Worm (Caenorhabditis elegans) whole organism, L1 larva: ENCODE results near the gene F57G12.2.
A peak's percentile ranks its signal among the peaks of the same experiment; 100 is the strongest.

Experiments
- C16A3.4 ChIP-seq: fragments of 150-350 bp; optimal IDR thresholded peaks from 2 replicates; lab custom pipeline; 2014; ENCODE audit warnings: missing biosample characterization, missing genetic modification characterization
- C34B4.2 ChIP-seq: sonication (generic microtip); optimal IDR thresholded peaks from 2 replicates; lab custom pipeline; 2017; ENCODE audit warnings: mild to moderate bottlenecking, missing genetic modification characterization, missing compliant biosample characterization
- Y116A8C.19 ChIP-seq: sonication (generic microtip); optimal IDR thresholded peaks from 2 replicates; lab custom pipeline; 2016; ENCODE audit warnings: missing compliant biosample characterization, missing genetic modification characterization, borderline replicate concordance
- aly-2 ChIP-seq: fragments of 150-350 bp; optimal IDR thresholded peaks from 2 replicates; lab custom pipeline; 2014; ENCODE audit warnings: missing biosample characterization, missing genetic modification characterization
- blmp-1 ChIP-seq: fragments of 150-350 bp; optimal IDR thresholded peaks from 2 replicates; lab custom pipeline; 2014; ENCODE audit warnings: missing biosample characterization, missing genetic modification characterization
- ceh-63 ChIP-seq: fragments of 200-800 bp; sonication (Bioruptor generic); optimal IDR thresholded peaks from 2 replicates; lab custom pipeline; 2018; ENCODE audit warnings: mild to moderate bottlenecking, missing genetic modification characterization, missing compliant biosample characterization
- ceh-82 ChIP-seq, 3 experiments: fragments of 150-350 bp in 1 of 3; sonication (generic microtip) in 2 of 3; optimal IDR thresholded peaks; 2 replicates each; lab custom pipeline; 2014 to 2017; ENCODE audit warnings: missing biosample characterization in 3 of 3, missing genetic modification characterization in 3 of 3
- ces-1 ChIP-seq: fragments of 150-350 bp; optimal IDR thresholded peaks from 2 replicates; lab custom pipeline; 2014; ENCODE audit warnings: missing biosample characterization, missing genetic modification reagents, missing genetic modification characterization
- dpl-1 ChIP-seq, 3 experiments: fragments of 150-350 bp in 2 of 3; sonication (generic microtip) in 1 of 3; optimal IDR thresholded peaks; 2 replicates each; lab custom pipeline; 2014 to 2017; ENCODE audit warnings: missing biosample characterization in 3 of 3, missing genetic modification characterization in 3 of 3, missing genetic modification reagents in 3 of 3
- dsc-1 ChIP-seq: sonication (generic microtip); optimal IDR thresholded peaks from 2 replicates; lab custom pipeline; 2016; ENCODE audit warnings: mild to moderate bottlenecking, missing genetic modification characterization, missing compliant biosample characterization
- efl-1 ChIP-seq, 4 experiments: fragments of 150-350 bp; optimal IDR thresholded peaks in 3 of 4; peaks in 1 of 4; 1 replicate in 1 of 4; 2 replicates in 3 of 4; lab custom pipeline; 2014; ENCODE audit warnings: missing biosample characterization in 2 of 4, missing genetic modification characterization in 2 of 4, missing genetic modification reagents in 2 of 4
- egl-27 ChIP-seq, 2 experiments: fragments of 150-350 bp in 1 of 2; sonication (generic microtip); optimal IDR thresholded peaks; 3 replicates each; lab custom pipeline; 2017 to 2018; ENCODE audit warnings: missing biosample characterization in 2 of 2, missing genetic modification characterization in 2 of 2, missing genetic modification reagents in 2 of 2
- elt-2 ChIP-seq: sonication (generic microtip); optimal IDR thresholded peaks from 2 replicates; lab custom pipeline; 2016; ENCODE audit warnings: missing genetic modification characterization, mild to moderate bottlenecking, inconsistent platforms, missing compliant biosample characterization, missing genetic modification reagents
- fkh-8 ChIP-seq: sonication (generic microtip); optimal IDR thresholded peaks from 2 replicates; lab custom pipeline; 2016; ENCODE audit warnings: mild to moderate bottlenecking, missing genetic modification characterization, missing compliant biosample characterization
- fos-1 ChIP-seq: fragments of 150-350 bp; optimal IDR thresholded peaks from 2 replicates; lab custom pipeline; 2014; ENCODE audit warnings: missing biosample characterization, missing genetic modification characterization
- grh-1 ChIP-seq: fragments of 200-800 bp; sonication (Bioruptor generic); IDR thresholded peaks from 2 replicates; pipeline ENCODE4 v1.3.6; 2022; ENCODE audit warnings: missing genetic modification reagents, missing genetic modification characterization, missing compliant biosample characterization
- hlh-17 ChIP-seq: fragments of 200-800 bp; sonication (Bioruptor generic); optimal IDR thresholded peaks from 2 replicates; lab custom pipeline; 2018; ENCODE audit warnings: missing genetic modification characterization, mild to moderate bottlenecking, missing compliant biosample characterization, moderate library complexity, borderline replicate concordance
- jun-1 ChIP-seq: fragments of 150-350 bp; optimal IDR thresholded peaks from 2 replicates; lab custom pipeline; 2014; ENCODE audit warnings: missing biosample characterization, missing genetic modification reagents, missing genetic modification characterization
- lin-13 ChIP-seq: fragments of 150-350 bp; optimal IDR thresholded peaks from 2 replicates; lab custom pipeline; 2014; ENCODE audit warnings: missing biosample characterization, missing genetic modification reagents, missing genetic modification characterization
- lin-14 ChIP-seq: fragments of 200-800 bp; sonication (Bioruptor generic); optimal IDR thresholded peaks from 2 replicates; lab custom pipeline; 2018; ENCODE audit warnings: mild to moderate bottlenecking, missing genetic modification characterization, moderate library complexity, missing compliant biosample characterization
- lir-3 ChIP-seq: sonication (generic microtip); optimal IDR thresholded peaks from 2 replicates; lab custom pipeline; 2016; ENCODE audit warnings: mild to moderate bottlenecking, missing genetic modification characterization, moderate library complexity, missing compliant biosample characterization; ENCODE audit not compliant: poor library complexity
- lsy-2 ChIP-seq, 2 experiments: fragments of 150-350 bp; optimal IDR thresholded peaks; 2 replicates each; lab custom pipeline; 2014; ENCODE audit warnings: missing biosample characterization in 2 of 2, missing genetic modification characterization in 2 of 2
- mab-9 ChIP-seq: fragments of 200-800 bp; sonication (Bioruptor generic); IDR thresholded peaks from 2 replicates; pipeline ENCODE4 v1.3.6; 2022; ENCODE audit warnings: missing genetic modification reagents, missing genetic modification characterization, missing compliant biosample characterization
- mdl-1 ChIP-seq, 2 experiments: fragments of 150-350 bp; optimal IDR thresholded peaks; 2 replicates each; lab custom pipeline; 2014 to 2017; ENCODE audit warnings: missing biosample characterization in 2 of 2, missing genetic modification characterization in 2 of 2, inconsistent platforms in 1 of 2
- mef-2 ChIP-seq: fragments of 150-350 bp; optimal IDR thresholded peaks from 2 replicates; lab custom pipeline; 2014; ENCODE audit warnings: missing biosample characterization, missing genetic modification characterization
- nhr-11 ChIP-seq: fragments of 150-350 bp; optimal IDR thresholded peaks from 2 replicates; lab custom pipeline; 2014; ENCODE audit warnings: missing biosample characterization, missing genetic modification characterization
- nhr-12 ChIP-seq: sonication (generic microtip); optimal IDR thresholded peaks from 2 replicates; lab custom pipeline; 2017; ENCODE audit warnings: missing biosample characterization, missing genetic modification characterization
- nhr-28 ChIP-seq: fragments of 150-350 bp; optimal IDR thresholded peaks from 2 replicates; lab custom pipeline; 2014; ENCODE audit warnings: missing biosample characterization, missing genetic modification characterization
- nhr-76 ChIP-seq: sonication (generic microtip); optimal IDR thresholded peaks from 2 replicates; lab custom pipeline; 2017; ENCODE audit warnings: missing biosample characterization, missing genetic modification characterization
- nhr-84 ChIP-seq: sonication (generic microtip); optimal IDR thresholded peaks from 2 replicates; lab custom pipeline; 2017; ENCODE audit warnings: missing biosample characterization, missing genetic modification characterization
- nhr-85 ChIP-seq: sonication (generic microtip); peaks from one replicate; lab custom pipeline; 2016; ENCODE audit warnings: missing genetic modification characterization, inconsistent platforms, missing compliant biosample characterization
- nhr-90 ChIP-seq: sonication (generic microtip); optimal IDR thresholded peaks from 2 replicates; lab custom pipeline; 2016; ENCODE audit warnings: mild to moderate bottlenecking, missing genetic modification characterization, missing compliant biosample characterization; ENCODE audit not compliant: poor library complexity
- pag-3 ChIP-seq: sonication (generic microtip); optimal IDR thresholded peaks from 2 replicates; lab custom pipeline; 2017; ENCODE audit warnings: missing genetic modification characterization, mild to moderate bottlenecking, missing compliant biosample characterization, antibody characterized with exemption, borderline replicate concordance; ENCODE audit not compliant: insufficient read depth
- pax-3 ChIP-seq: fragments of 200-800 bp; sonication (Bioruptor generic); optimal IDR thresholded peaks from 2 replicates; lab custom pipeline; 2018; ENCODE audit warnings: mild to moderate bottlenecking, missing genetic modification characterization, moderate library complexity, missing compliant biosample characterization
- skn-1 ChIP-seq: fragments of 150-350 bp; optimal IDR thresholded peaks from 2 replicates; lab custom pipeline; 2014; ENCODE audit warnings: missing biosample characterization, missing genetic modification characterization
- sup-37 ChIP-seq: fragments of 200-800 bp; sonication (Bioruptor generic); optimal IDR thresholded peaks from 2 replicates; lab custom pipeline; 2018; ENCODE audit warnings: mild to moderate bottlenecking, missing genetic modification characterization, missing compliant biosample characterization
- swsn-7 ChIP-seq: sonication (generic microtip); optimal IDR thresholded peaks from 2 replicates; lab custom pipeline; 2016; ENCODE audit warnings: missing genetic modification characterization, missing compliant biosample characterization
- tbx-2 ChIP-seq: sonication (generic microtip); optimal IDR thresholded peaks from 2 replicates; lab custom pipeline; 2016; ENCODE audit warnings: missing genetic modification characterization, missing compliant biosample characterization
- tlp-1 ChIP-seq: fragments of 150-350 bp; optimal IDR thresholded peaks from 2 replicates; lab custom pipeline; 2014; ENCODE audit warnings: missing biosample characterization, missing genetic modification characterization
- unc-62 ChIP-seq: fragments of 150-350 bp; optimal IDR thresholded peaks from 2 replicates; lab custom pipeline; 2014; ENCODE audit warnings: missing biosample characterization, missing genetic modification reagents, missing genetic modification characterization
- unc-86 ChIP-seq: sonication (generic microtip); optimal IDR thresholded peaks from 2 replicates; lab custom pipeline; 2016; ENCODE audit warnings: missing genetic modification characterization, missing compliant biosample characterization
- xbp-1 ChIP-seq: sonication (generic microtip); optimal IDR thresholded peaks from 2 replicates; lab custom pipeline; 2016; ENCODE audit warnings: missing genetic modification characterization, missing compliant biosample characterization
- zag-1 ChIP-seq: fragments of 150-350 bp; optimal IDR thresholded peaks from 2 replicates; lab custom pipeline; 2014; ENCODE audit warnings: missing biosample characterization, missing genetic modification characterization

Gene F57G12.2

DNA sequence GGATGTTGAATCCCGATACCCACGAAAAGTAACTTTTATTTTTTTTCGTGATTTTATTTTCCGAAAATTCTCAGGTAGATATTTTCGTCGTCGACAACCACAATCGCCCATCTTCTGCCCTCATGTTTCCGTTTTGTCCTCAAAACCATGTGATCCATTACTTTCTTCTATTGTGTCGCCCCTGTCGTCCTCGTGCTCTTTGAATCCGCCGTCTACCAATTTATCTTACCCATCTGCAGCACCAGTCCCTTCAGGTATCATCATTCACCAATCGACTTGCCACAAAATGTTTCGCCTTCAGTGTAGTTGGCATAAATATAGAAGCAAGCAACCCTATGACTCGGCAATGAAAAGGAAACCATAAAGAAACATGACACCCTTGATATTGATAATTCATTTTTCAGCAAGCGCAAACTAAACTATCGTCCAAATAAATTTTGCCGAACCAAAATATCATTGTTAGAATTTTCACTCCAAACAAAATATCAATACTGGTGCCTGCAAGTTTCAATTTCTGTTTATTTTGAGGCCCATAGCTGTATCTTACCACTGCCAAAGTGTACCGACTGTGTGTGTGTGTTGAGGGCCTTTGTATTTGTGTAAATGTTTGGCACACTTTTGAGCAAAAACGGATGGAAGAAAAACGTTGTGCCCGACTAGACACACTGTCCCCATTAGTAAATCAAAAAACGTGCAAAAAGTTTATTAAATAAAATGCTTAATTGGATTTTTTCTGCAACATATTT is 8.0 kb upstream of the F57G12.2 start (continued):
- TF ChIP-seq nhr-12 (tag; lab: Kevin White, UChicago) (no peak), skn-1 (tag; lab: Kevin White, UChicago) (no peak), nhr-90 (tag; lab: Kevin White, UChicago) (peak; percentile 6)

DNA sequence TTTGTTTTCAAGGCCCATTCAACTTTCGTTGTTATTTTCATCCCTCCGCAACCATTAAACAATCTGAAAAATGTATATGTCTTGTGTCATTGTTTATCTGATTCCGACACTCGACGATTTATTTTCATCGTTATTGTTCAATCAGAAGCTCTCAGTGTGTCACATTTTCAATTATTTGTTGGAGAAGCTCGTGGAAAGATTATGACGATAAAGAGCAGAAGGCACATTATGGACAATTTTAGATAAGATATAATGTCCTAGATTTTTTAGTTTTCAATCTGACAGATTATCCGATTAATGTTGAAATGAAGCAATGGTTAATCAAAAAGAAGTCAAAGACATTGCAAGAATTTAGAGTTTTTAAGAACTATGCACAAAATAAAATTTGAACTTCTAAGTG is 5.1 kb upstream of the F57G12.2 start:
- TF ChIP-seq dsc-1 (peak; percentile 30), pax-3 (no peak)

DNA sequence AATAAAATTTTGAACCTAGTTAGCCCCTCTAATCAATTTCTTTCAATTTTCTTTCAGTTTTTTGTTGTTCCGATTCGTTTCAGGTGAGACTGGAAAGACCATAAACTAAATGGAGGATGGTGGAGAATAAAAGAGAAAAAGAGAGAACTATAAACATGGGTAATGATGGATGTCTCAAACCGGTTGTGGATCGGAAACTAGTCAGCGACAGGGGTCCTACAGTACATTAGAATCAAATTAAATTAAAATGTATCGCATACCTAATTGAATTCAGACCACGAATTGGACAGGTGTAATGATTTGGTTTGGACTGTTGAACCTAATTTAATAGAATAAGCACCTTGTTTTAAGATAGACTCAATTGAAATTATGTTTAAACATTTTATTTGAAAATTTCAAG is 4.2 kb upstream of the F57G12.2 start:
- TF ChIP-seq lin-14 (GFP tag; lab: Kevin White, UChicago) (peak; percentile 25), blmp-1 (tag; lab: Kevin White, UChicago) (peak; percentile 15), nhr-85 (tag; lab: Kevin White, UChicago) (peak; percentile 86), lir-3 (no peak), lsy-2 (tag; optimal IDR thresholded peaks at IDR 0.05; lab: Kevin White, UChicago) (peak in 1 of 2 experiments; percentile 22), tlp-1 (no peak), grh-1 (GFP tag; lab: Robert Waterston, UW) (peak; percentile 87)
- TF ChIP-seq, all 84 proteins: peak for 5

DNA sequence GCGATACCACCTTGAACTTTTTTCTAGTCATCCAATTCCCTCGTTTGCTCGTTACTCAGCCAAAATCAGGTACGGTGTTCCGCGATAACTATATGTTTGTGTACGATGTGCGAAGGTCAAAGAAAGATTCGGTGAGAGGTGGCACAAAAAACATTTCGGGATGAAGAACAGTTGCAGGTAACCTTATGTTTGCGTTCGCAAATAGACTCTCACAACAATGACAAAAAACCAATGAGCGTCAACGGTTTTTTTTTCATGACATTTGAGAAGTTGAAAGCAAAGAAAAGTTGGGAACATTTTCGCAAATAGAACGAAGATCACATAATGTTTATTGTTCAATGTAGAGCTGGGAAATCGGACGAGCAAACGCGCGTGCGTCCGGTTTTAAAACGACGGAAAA is 2.8 kb upstream of the F57G12.2 start:
- TF ChIP-seq ceh-82 (tag; optimal IDR thresholded peaks at IDR 0.05; lab: Kevin White, UChicago) (no peak), efl-1 (optimal IDR thresholded peaks at IDR 0.05; lab: Kevin White, UChicago) (no peak), efl-1 (GFP tag; optimal IDR thresholded peaks at IDR 0.05 in 1 of 2; lab: Kevin White, UChicago) (peak in 1 of 2 experiments; percentile 13)

ce11 chrX:12158641-12159040 is 1.2 kb downstream of the F57G12.2 start:
- TF ChIP-seq nhr-76 (tag; lab: Kevin White, UChicago) (no peak), fkh-8 (peak; percentile 71), lin-13 (GFP tag; lab: Kevin White, UChicago) (no peak), tbx-2 (tag; lab: Kevin White, UChicago) (no peak), dsc-1 (peak; percentile 91), pax-3 (peak; percentile 18), nhr-85 (tag; lab: Kevin White, UChicago) (no peak), aly-2 (tag; lab: Kevin White, UChicago) (no peak), jun-1 (tag; lab: Kevin White, UChicago) (no peak), nhr-84 (tag; lab: Kevin White, UChicago) (no peak), hlh-17 (GFP tag; lab: Kevin White, UChicago) (no peak), egl-27 (tag; optimal IDR thresholded peaks at IDR 0.05; lab: Kevin White, UChicago) (no peak), C34B4.2 (no peak), ceh-82 (tag; optimal IDR thresholded peaks at IDR 0.05; lab: Kevin White, UChicago) (no peak), mab-9 (GFP tag; lab: Robert Waterston, UW) (no peak), xbp-1 (tag; lab: Kevin White, UChicago) (no peak), dpl-1 (GFP tag; optimal IDR thresholded peaks at IDR 0.05; lab: Kevin White, UChicago) (no peak), unc-62 (GFP tag; lab: Kevin White, UChicago) (no peak), fos-1 (no peak), ceh-63 (no peak), nhr-28 (tag; lab: Kevin White, UChicago) (no peak), mdl-1 (tag; optimal IDR thresholded peaks at IDR 0.05; lab: Kevin White, UChicago) (no peak), unc-86 (tag; lab: Kevin White, UChicago) (no peak), ces-1 (GFP tag; lab: Kevin White, UChicago) (no peak), swsn-7 (tag; lab: Kevin White, UChicago) (no peak), C16A3.4 (no peak), pag-3 (tag; lab: Kevin White, UChicago) (no peak), sup-37 (GFP tag; lab: Kevin White, UChicago) (no peak), elt-2 (tag; lab: Kevin White, UChicago) (no peak), nhr-11 (no peak), zag-1 (tag; lab: Kevin White, UChicago) (no peak), mef-2 (tag; lab: Kevin White, UChicago) (no peak), nhr-90 (tag; lab: Kevin White, UChicago) (no peak), Y116A8C.19 (tag; lab: Kevin White, UChicago) (no peak)
